Fruit fly (Drosophila melanogaster) whole organism, prepupa: ENCODE measurements around the gene PIG-S.
A peak's percentile ranks its signal among the peaks of the same experiment; 100 is the strongest.

Source experiments
- Blimp-1 ChIP-seq: fragments of 200-800 bp; sonication (Bioruptor generic); optimal IDR thresholded peaks from 3 replicates; lab custom pipeline; 2017; ENCODE audit warnings: missing biosample characterization, missing genetic modification characterization, mild to moderate bottlenecking, moderate library complexity, missing genetic modification reagents
- CG10631 ChIP-seq: fragments of 200-800 bp; sonication (Bioruptor generic); optimal IDR thresholded peaks from 2 replicates; lab custom pipeline; 2016; ENCODE audit warnings: missing biosample characterization, missing genetic modification characterization
- CG10669 ChIP-seq: fragments of 200-800 bp; sonication (Bioruptor generic); optimal IDR thresholded peaks from 3 replicates; lab custom pipeline; 2018; ENCODE audit warnings: missing biosample characterization, mild to moderate bottlenecking, missing genetic modification characterization, moderate library complexity
- CG11294 ChIP-seq: fragments of 200-800 bp; sonication (Bioruptor generic); IDR thresholded peaks from 2 replicates; pipeline ENCODE4 v1.3.6; 2022; ENCODE audit warnings: missing biosample characterization, missing genetic modification characterization
- CG11762 ChIP-seq: fragments of 200-800 bp; sonication (Bioruptor generic); optimal IDR thresholded peaks from 3 replicates; lab custom pipeline; 2016; ENCODE audit warnings: missing biosample characterization, missing genetic modification characterization; ENCODE audit not compliant: insufficient read depth
- CG11902 ChIP-seq: fragments of 200-800 bp; sonication (Bioruptor generic); optimal IDR thresholded peaks from 3 replicates; lab custom pipeline; 2016; ENCODE audit warnings: missing biosample characterization, missing genetic modification characterization
- CG15336 ChIP-seq: fragments of 200-800 bp; sonication (Bioruptor generic); IDR thresholded peaks from 2 replicates; pipeline ENCODE4 v1.3.6; 2022; ENCODE audit warnings: missing biosample characterization, missing genetic modification characterization
- CG1621 ChIP-seq: fragments of 200-800 bp; sonication (Bioruptor generic); optimal IDR thresholded peaks from 3 replicates; lab custom pipeline; 2018; ENCODE audit warnings: missing biosample characterization, mild to moderate bottlenecking, missing genetic modification characterization
- CG3032 ChIP-seq: fragments of 200-800 bp; optimal IDR thresholded peaks from 2 replicates; lab custom pipeline; 2019; ENCODE audit warnings: missing biosample characterization, mild to moderate bottlenecking, missing genetic modification characterization, moderate library complexity
- CG31627 ChIP-seq: fragments of 200-800 bp; sonication (Bioruptor generic); optimal IDR thresholded peaks from 3 replicates; lab custom pipeline; 2016; ENCODE audit warnings: missing biosample characterization, missing genetic modification characterization
- CG32006 ChIP-seq: fragments of 200-800 bp; sonication (Bioruptor generic); optimal IDR thresholded peaks from 3 replicates; lab custom pipeline; 2017; ENCODE audit warnings: missing biosample characterization, mild to moderate bottlenecking, missing genetic modification characterization
- CG34406 ChIP-seq: fragments of 200-800 bp; sonication (Bioruptor generic); optimal IDR thresholded peaks from 3 replicates; lab custom pipeline; 2016; ENCODE audit warnings: missing biosample characterization, missing genetic modification characterization
- CG3919 ChIP-seq: fragments of 200-800 bp; sonication (Bioruptor generic); optimal IDR thresholded peaks from 3 replicates; lab custom pipeline; 2016; ENCODE audit warnings: missing biosample characterization, missing genetic modification characterization
- CG6808 ChIP-seq: fragments of 200-800 bp; sonication (Bioruptor generic); optimal IDR thresholded peaks from 3 replicates; lab custom pipeline; 2017; ENCODE audit warnings: missing biosample characterization, missing genetic modification characterization, mild to moderate bottlenecking, moderate library complexity, missing genetic modification reagents
- CG7368 ChIP-seq: fragments of 200-800 bp; sonication (Bioruptor generic); optimal IDR thresholded peaks from 3 replicates; lab custom pipeline; 2016; ENCODE audit warnings: missing biosample characterization, missing genetic modification characterization
- CG8119 ChIP-seq: fragments of 200-800 bp; sonication (Bioruptor generic); IDR thresholded peaks from 3 replicates; pipeline ENCODE4 v1.3.6; 2022; ENCODE audit warnings: missing biosample characterization, missing genetic modification characterization
- CG8319 ChIP-seq: fragments of 200-800 bp; sonication (Bioruptor generic); optimal IDR thresholded peaks from 3 replicates; lab custom pipeline; 2016; ENCODE audit warnings: missing biosample characterization, missing genetic modification characterization
- CG9139 ChIP-seq: fragments of 200-800 bp; sonication (Bioruptor generic); optimal IDR thresholded peaks from 3 replicates; lab custom pipeline; 2017; ENCODE audit warnings: missing biosample characterization, mild to moderate bottlenecking, missing genetic modification characterization
- Eip75B ChIP-seq: fragments of 200-800 bp; sonication (Bioruptor generic); optimal IDR thresholded peaks from 3 replicates; lab custom pipeline; 2016; ENCODE audit warnings: missing biosample characterization, missing genetic modification characterization
- Eip78C ChIP-seq: fragments of 200-800 bp; sonication (Bioruptor generic); peaks from one replicate; lab custom pipeline; 2016; ENCODE audit warnings: missing biosample characterization, missing genetic modification characterization
- Eip93F ChIP-seq: fragments of 200-800 bp; sonication (Bioruptor generic); optimal IDR thresholded peaks from 2 replicates; lab custom pipeline; 2016; ENCODE audit warnings: missing biosample characterization, mild to moderate bottlenecking, missing genetic modification characterization
- Ets96B ChIP-seq: fragments of 200-800 bp; optimal IDR thresholded peaks from 2 replicates; lab custom pipeline; 2019; ENCODE audit warnings: missing biosample characterization, mild to moderate bottlenecking, missing genetic modification characterization, moderate library complexity
- Hr39 ChIP-seq: fragments of 200-800 bp; sonication (Bioruptor generic); optimal IDR thresholded peaks from 2 replicates; lab custom pipeline; 2016; ENCODE audit warnings: missing biosample characterization, missing genetic modification characterization
- Hr4 ChIP-seq: fragments of 200-800 bp; sonication (Bioruptor generic); optimal IDR thresholded peaks from 3 replicates; lab custom pipeline; 2016; ENCODE audit warnings: missing biosample characterization, missing genetic modification characterization
- OdsH ChIP-seq: fragments of 200-800 bp; sonication (Bioruptor generic); optimal IDR thresholded peaks from 3 replicates; lab custom pipeline; 2016; ENCODE audit warnings: missing biosample characterization, missing genetic modification characterization
- Smox ChIP-seq: fragments of 200-800 bp; sonication (Bioruptor generic); optimal IDR thresholded peaks from 3 replicates; lab custom pipeline; 2016; ENCODE audit warnings: missing biosample characterization, missing genetic modification characterization
- Sox102F ChIP-seq: fragments of 200-800 bp; sonication (Bioruptor generic); optimal IDR thresholded peaks from 2 replicates; lab custom pipeline; 2016; ENCODE audit warnings: missing biosample characterization, mild to moderate bottlenecking, missing genetic modification characterization
- Sox14 ChIP-seq: fragments of 200-800 bp; sonication (Bioruptor generic); optimal IDR thresholded peaks from 3 replicates; lab custom pipeline; 2016; ENCODE audit warnings: missing biosample characterization, missing genetic modification characterization
- achi ChIP-seq: fragments of 200-800 bp; sonication (Bioruptor generic); optimal IDR thresholded peaks from 3 replicates; lab custom pipeline; 2016; ENCODE audit warnings: missing biosample characterization, missing genetic modification characterization
- cyc ChIP-seq: fragments of 200-800 bp; sonication (Bioruptor generic); optimal IDR thresholded peaks from 3 replicates; lab custom pipeline; 2016; ENCODE audit warnings: missing biosample characterization, missing genetic modification characterization
- dac ChIP-seq: fragments of 200-800 bp; sonication (Bioruptor generic); optimal IDR thresholded peaks from 2 replicates; lab custom pipeline; 2017; ENCODE audit warnings: missing biosample characterization, mild to moderate bottlenecking, missing genetic modification characterization
- dsx ChIP-seq: fragments of 200-800 bp; optimal IDR thresholded peaks from 3 replicates; lab custom pipeline; 2019; ENCODE audit warnings: missing biosample characterization, mild to moderate bottlenecking, missing genetic modification characterization, moderate library complexity; ENCODE audit not compliant: poor library complexity, severe bottlenecking
- fd59A ChIP-seq: fragments of 200-800 bp; sonication (Bioruptor generic); optimal IDR thresholded peaks from 2 replicates; lab custom pipeline; 2017; ENCODE audit warnings: missing biosample characterization, mild to moderate bottlenecking, missing genetic modification characterization, missing genetic modification reagents
- fd85E ChIP-seq: fragments of 200-800 bp; sonication (Bioruptor generic); optimal IDR thresholded peaks from 3 replicates; lab custom pipeline; 2016; ENCODE audit warnings: missing biosample characterization, missing genetic modification characterization
- lz ChIP-seq: fragments of 200-800 bp; sonication (Bioruptor generic); optimal IDR thresholded peaks from 3 replicates; lab custom pipeline; 2016; ENCODE audit warnings: missing biosample characterization, missing genetic modification characterization
- pdm3 ChIP-seq: fragments of 200-800 bp; sonication (Bioruptor generic); optimal IDR thresholded peaks from 3 replicates; lab custom pipeline; 2016; ENCODE audit warnings: missing biosample characterization, missing genetic modification characterization
- spab ChIP-seq: fragments of 200-800 bp; sonication (Bioruptor generic); optimal IDR thresholded peaks from 2 replicates; lab custom pipeline; 2017; ENCODE audit warnings: missing biosample characterization, mild to moderate bottlenecking, missing genetic modification characterization, missing genetic modification reagents
- ss ChIP-seq, 2 experiments: fragments of 200-800 bp; sonication (Bioruptor generic); optimal IDR thresholded peaks; 2 replicates in 1 of 2; 3 replicates in 1 of 2; lab custom pipeline; 2017 to 2018; ENCODE audit warnings: mild to moderate bottlenecking in 2 of 2, missing biosample characterization in 2 of 2, missing genetic modification characterization in 2 of 2, moderate library complexity in 1 of 2
- svp ChIP-seq: fragments of 200-800 bp; sonication (Bioruptor generic); peaks from one replicate; lab custom pipeline; 2016; ENCODE audit warnings: missing biosample characterization, missing genetic modification characterization

PIG-S gene

DNA sequence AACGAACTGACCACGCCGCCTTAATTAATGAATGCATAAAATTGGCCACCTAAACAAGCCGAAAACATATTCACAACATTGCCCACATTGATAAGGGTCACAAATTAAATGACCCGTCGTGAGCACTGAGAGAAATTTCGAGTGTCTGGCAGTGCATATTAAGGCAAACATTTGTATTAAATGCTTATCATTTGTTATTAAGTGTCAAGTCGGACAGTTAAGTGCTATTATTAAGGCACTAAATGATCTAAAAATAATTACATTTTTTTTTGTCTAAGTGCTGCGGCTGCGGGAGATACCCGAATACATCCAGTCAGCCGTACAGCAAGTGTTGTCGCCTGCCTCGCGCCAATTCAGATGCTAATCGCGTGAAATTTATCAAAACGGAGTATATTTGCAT lies 44.8 kb upstream of the PIG-S start (continued):
- TF ChIP-seq CG31627 (GFP tag; lab: Kevin White, UChicago), result peak; percentile 63
- TF ChIP-seq Smox (GFP tag; lab: Kevin White, UChicago), result peak; percentile 61
- TF ChIP-seq Blimp-1 (GFP tag; lab: Kevin White, UChicago), result no peak
- TF ChIP-seq CG8319 (GFP tag; lab: Kevin White, UChicago), result no peak
- TF ChIP-seq Sox102F (GFP tag; lab: Kevin White, UChicago), result peak; percentile 57
- no peak for TF ChIP-seq CG11762
- no peak for TF ChIP-seq spab (GFP tag; lab: Kevin White, UChicago)
- TF ChIP-seq CG8119 (GFP tag; lab: Robert Waterston, UW), result no peak
- TF ChIP-seq dac (GFP tag; lab: Kevin White, UChicago), result no peak
- TF ChIP-seq dsx (GFP tag; lab: Kevin White, UChicago), result no peak
- TF ChIP-seq CG32006 (GFP tag; lab: Kevin White, UChicago), result no peak
- peak; percentile 32 for TF ChIP-seq pdm3 (GFP tag; lab: Kevin White, UChicago)
- TF ChIP-seq CG7368 (GFP tag; lab: Kevin White, UChicago), result no peak
- peak; percentile 23 for TF ChIP-seq CG11902
- TF ChIP-seq CG9139 (GFP tag; lab: Kevin White, UChicago), result no peak
- TF ChIP-seq Hr39 (GFP tag; lab: Kevin White, UChicago), result peak; percentile 65
- no peak for TF ChIP-seq Eip93F (GFP tag; lab: Kevin White, UChicago)
- TF ChIP-seq lz (GFP tag; lab: Kevin White, UChicago), result peak; percentile 45
- TF ChIP-seq Ets96B (tag; lab: Kevin White, UChicago), result no peak
- no peak for TF ChIP-seq Eip75B
- TF ChIP-seq cyc (GFP tag; lab: Kevin White, UChicago), result peak; percentile 59
- TF ChIP-seq CG11294 (GFP tag; lab: Robert Waterston, UW), result no peak
- no peak for TF ChIP-seq CG10669
- TF ChIP-seq CG10631 (GFP tag; lab: Kevin White, UChicago), result no peak
- peak; percentile 11 for TF ChIP-seq CG34406 (GFP tag; lab: Kevin White, UChicago)
- no peak for TF ChIP-seq fd59A (GFP tag; lab: Kevin White, UChicago)
- TF ChIP-seq, all 60 proteins: peak for 25

dm6 chr3R:24953152-24953551 lies 35.5 kb upstream of the PIG-S start:
- TF ChIP-seq Eip78C (GFP tag; lab: Kevin White, UChicago), result peak; percentile 75
- TF ChIP-seq OdsH (GFP tag; lab: Kevin White, UChicago), result no peak
- peak; percentile 9 for TF ChIP-seq Sox14 (GFP tag; lab: Kevin White, UChicago)
- TF ChIP-seq fd85E (GFP tag; lab: Kevin White, UChicago), result no peak
- TF ChIP-seq svp (GFP tag; lab: Kevin White, UChicago), result no peak
- no peak for TF ChIP-seq CG11294 (GFP tag; lab: Robert Waterston, UW)
- TF ChIP-seq CG3032 (tag; lab: Kevin White, UChicago), result peak; percentile 73
- peak; percentile 56 for TF ChIP-seq fd59A (GFP tag; lab: Kevin White, UChicago)
- peak; percentile 71 for TF ChIP-seq Ets96B (tag; lab: Kevin White, UChicago)
- peak; percentile 24 to 51 for TF ChIP-seq ss (GFP tag; optimal IDR thresholded peaks at IDR 0.05; lab: Kevin White, UChicago)
- peak; percentile 67 for TF ChIP-seq spab (GFP tag; lab: Kevin White, UChicago)
- peak; percentile 15 for TF ChIP-seq achi (GFP tag; lab: Kevin White, UChicago)
- TF ChIP-seq dsx (GFP tag; lab: Kevin White, UChicago), result peak; percentile 57
- TF ChIP-seq CG15336 (GFP tag; lab: Robert Waterston, UW), result no peak
- peak; percentile 46 for TF ChIP-seq CG1621
- TF ChIP-seq Hr4 (GFP tag; lab: Kevin White, UChicago), result no peak
- peak; percentile 44 for TF ChIP-seq CG10631 (GFP tag; lab: Kevin White, UChicago)
- TF ChIP-seq CG3919, result peak; percentile 13
- peak; percentile 22 for TF ChIP-seq Eip75B
- peak; percentile 67 for TF ChIP-seq CG6808 (GFP tag; lab: Kevin White, UChicago)
- TF ChIP-seq CG10669, result peak; percentile 58
